Fruit fly (Drosophila melanogaster): Measurements from ENCODE around the gene crb.

crb gene

DNA sequence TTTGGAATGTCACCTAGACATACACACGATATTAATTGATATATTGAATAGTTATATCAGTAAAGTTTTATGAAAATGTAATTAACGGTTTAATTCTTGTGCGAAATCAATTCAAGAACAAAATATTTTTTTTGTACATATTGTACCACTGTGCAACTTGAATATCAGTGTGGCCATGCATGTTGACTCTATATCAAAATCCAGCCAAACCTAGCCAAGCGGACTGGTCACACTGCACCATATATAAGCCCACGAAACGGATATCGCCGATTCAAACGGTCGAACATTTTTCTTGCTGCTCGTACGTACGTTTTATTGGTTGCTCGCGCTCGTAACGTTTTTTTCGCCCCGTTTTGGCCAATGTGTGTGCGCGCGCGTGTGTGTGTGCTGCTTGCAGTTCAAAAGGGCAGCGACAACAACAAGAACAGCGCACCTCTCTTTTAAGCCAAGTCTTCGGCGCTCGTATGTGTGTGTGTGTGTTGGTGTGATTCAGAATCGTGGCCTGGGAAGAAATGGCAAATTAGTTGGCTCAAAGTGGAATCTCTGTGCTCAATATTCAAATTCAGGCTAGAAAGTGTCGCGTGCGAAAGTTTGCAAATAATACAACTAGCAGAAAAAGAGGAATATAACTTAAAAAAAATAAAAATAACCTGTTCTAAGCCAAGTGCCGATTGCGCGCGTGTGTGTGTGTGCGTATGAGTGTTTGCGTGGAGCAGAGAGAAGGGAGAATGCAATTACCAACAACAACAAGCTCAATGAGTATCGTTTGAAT lies at the start of gene crb (continued):
- TF ChIP-seq esn (GFP tag; optimal IDR thresholded peaks at IDR 0.05), result peak; percentile 68
- TF ChIP-seq Sox15 (GFP tag; optimal IDR thresholded peaks at IDR 0.05), result no peak
- TF ChIP-seq cyc (GFP tag; optimal IDR thresholded peaks at IDR 0.05), result peak; percentile 40
- TF ChIP-seq Ets21C (GFP tag; optimal IDR thresholded peaks at IDR 0.05), result peak; percentile 38
- peak; percentile 35 for TF ChIP-seq Hr39 (GFP tag; optimal IDR thresholded peaks at IDR 0.05)
- TF ChIP-seq Lpt (GFP tag; optimal IDR thresholded peaks at IDR 0.05), result no peak
- no peak for TF ChIP-seq CG11902 (GFP tag; optimal IDR thresholded peaks at IDR 0.05)
- no peak for TF ChIP-seq CG7368 (GFP tag; optimal IDR thresholded peaks at IDR 0.05)
- TF ChIP-seq CG6163 (GFP tag; IDR thresholded peaks at IDR 0.05), result peak; percentile 37; the same call in 1 of the 3 replicates
- TF ChIP-seq acj6 (GFP tag; optimal IDR thresholded peaks at IDR 0.05), result peak; percentile 41

dm6 chr3R:24252494-24252893 lies 42.4 kb upstream of the crb start, which contains the start of gene beta-PheRS:
beta-PheRS (minus strand) TSS chr3R:24252679.
- TF ChIP-seq CG11902 (GFP tag; optimal IDR thresholded peaks at IDR 0.05), result peak; percentile 18
- no peak for TF ChIP-seq CG7368 (GFP tag; optimal IDR thresholded peaks at IDR 0.05)
- peak; percentile 73 for TF ChIP-seq CG31627 (GFP tag; optimal IDR thresholded peaks at IDR 0.05)
- TF ChIP-seq esn (GFP tag; optimal IDR thresholded peaks at IDR 0.05), result peak; percentile 52
- no peak for TF ChIP-seq Lpt (GFP tag; optimal IDR thresholded peaks at IDR 0.05)
- TF ChIP-seq lz (GFP tag; optimal IDR thresholded peaks at IDR 0.05), result peak; percentile 46
- TF ChIP-seq CG11294 (GFP tag; IDR thresholded peaks at IDR 0.05), result peak; percentile 26; the same call in 1 of the 2 replicates
- peak; percentile 99 for TF ChIP-seq CG8319 (GFP tag; optimal IDR thresholded peaks at IDR 0.05)

DNA sequence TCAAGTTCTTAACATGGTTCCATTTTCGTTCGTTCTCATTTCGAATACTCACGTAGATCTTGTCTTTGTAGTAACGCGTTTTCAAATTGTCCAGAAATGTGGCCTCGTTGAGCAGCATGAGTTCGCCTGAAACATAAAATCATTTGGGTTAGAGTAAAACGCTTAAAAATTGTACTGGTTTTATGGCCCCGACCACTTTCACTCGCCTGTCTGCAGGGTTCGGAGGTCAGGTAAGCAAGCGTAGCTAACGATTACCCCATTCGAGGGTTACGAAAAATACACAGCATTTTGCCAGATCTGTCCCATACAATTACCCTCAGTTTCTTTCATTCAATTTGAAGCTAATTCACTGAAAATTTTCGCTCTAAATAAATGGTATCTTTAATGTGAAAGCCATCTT lies 36.5 kb upstream of the crb start:
- TF ChIP-seq CG8119 (GFP tag; IDR thresholded peaks at IDR 0.05), result no peak
- TF ChIP-seq CG31627 (GFP tag; optimal IDR thresholded peaks at IDR 0.05), result no peak
- TF ChIP-seq CG11762 (GFP tag; optimal IDR thresholded peaks at IDR 0.05; ENCODE audit: insufficient read depth), result no peak
- no peak for TF ChIP-seq Lpt (GFP tag; optimal IDR thresholded peaks at IDR 0.05)
- TF ChIP-seq CG10669 (GFP tag; optimal IDR thresholded peaks at IDR 0.05), result no peak
- TF ChIP-seq CG6792 (GFP tag; optimal IDR thresholded peaks at IDR 0.05), result no peak
- no peak for TF ChIP-seq CG6854 (GFP tag; optimal IDR thresholded peaks at IDR 0.05)
- no peak for TF ChIP-seq pdm3 (GFP tag; optimal IDR thresholded peaks at IDR 0.05)
- TF ChIP-seq CG4318 (GFP tag; optimal IDR thresholded peaks at IDR 0.05), result no peak
- no peak for TF ChIP-seq CG34406 (GFP tag; optimal IDR thresholded peaks at IDR 0.05)
- no peak for TF ChIP-seq Sox14 (GFP tag; optimal IDR thresholded peaks at IDR 0.05)
- no peak for TF ChIP-seq Smox (GFP tag; optimal IDR thresholded peaks at IDR 0.05)

- TF ChIP-seq CG6808 (GFP tag; optimal IDR thresholded peaks at IDR 0.05) (peak; percentile 96), CG6792 (GFP tag; optimal IDR thresholded peaks at IDR 0.05) (peak; percentile 96), Blimp-1 (GFP tag; optimal IDR thresholded peaks at IDR 0.05) (peak; percentile 77), Hr39 (GFP tag; optimal IDR thresholded peaks at IDR 0.05) (peak; percentile 95), esn (GFP tag; optimal IDR thresholded peaks at IDR 0.05) (peak; percentile 96), CG6854 (GFP tag; optimal IDR thresholded peaks at IDR 0.05) (peak; percentile 78), Ets96B (tag; optimal IDR thresholded peaks at IDR 0.05) (peak; percentile 97), CG11902 (GFP tag; optimal IDR thresholded peaks at IDR 0.05) (peak; percentile 94), salr (GFP tag; optimal IDR thresholded peaks at IDR 0.05) (peak; percentile 85 to 97), CG16779 (tag; optimal IDR thresholded peaks at IDR 0.05) (peak; percentile 84), CG3032 (tag; optimal IDR thresholded peaks at IDR 0.05) (peak; percentile 97), fd59A (GFP tag; optimal IDR thresholded peaks at IDR 0.05) (peak; percentile 97), Eip78C (GFP tag) (peak; percentile 98), CG8319 (GFP tag; optimal IDR thresholded peaks at IDR 0.05) (peak; percentile 93), Eip75B (GFP tag; optimal IDR thresholded peaks at IDR 0.05) (peak; percentile 97), Sox15 (GFP tag; optimal IDR thresholded peaks at IDR 0.05) (peak; percentile 93), Eip93F (GFP tag; optimal IDR thresholded peaks at IDR 0.05) (peak; percentile 82), dsx (GFP tag; optimal IDR thresholded peaks at IDR 0.05; ENCODE audit: poor library complexity, severe bottlenecking) (peak; percentile 95), Ets21C (GFP tag; optimal IDR thresholded peaks at IDR 0.05) (peak; percentile 91), CG15336 (GFP tag; IDR thresholded peaks at IDR 0.05) (peak; percentile 87), CG6276 (GFP tag; optimal IDR thresholded peaks at IDR 0.05) (no peak), lz (GFP tag; optimal IDR thresholded peaks at IDR 0.05) (peak; percentile 93), OdsH (GFP tag; optimal IDR thresholded peaks at IDR 0.05) (peak; percentile 94), CG10631 (GFP tag; optimal IDR thresholded peaks at IDR 0.05) (peak; percentile 95), CG6163 (GFP tag; IDR thresholded peaks at IDR 0.05) (peak; percentile 95), eg (GFP tag; IDR thresholded peaks at IDR 0.05) (peak; percentile 92), Gug (GFP tag; IDR thresholded peaks at IDR 0.05) (peak; percentile 90)
These were observed 35.4 kb upstream of the crb start for dm6 chr3R:24259278-24260040.

Data from whole organism, prepupa.